Fruit fly (Drosophila melanogaster) whole organism, embryonic: ENCODE measurements around the gene Sf3b3.

ENCODE experiments used
- Atf6 ChIP-seq: fragments of 200-800 bp; sonication (Bioruptor generic); IDR thresholded peaks from 2 replicates; pipeline ENCODE4 v1.3.6; 2022; ENCODE audit warnings: missing biosample characterization, missing genetic modification characterization
- BtbVII ChIP-seq: fragments of 200-800 bp; sonication (Bioruptor generic); optimal IDR thresholded peaks from 3 replicates; lab custom pipeline; 2017; ENCODE audit warnings: missing biosample characterization, mild to moderate bottlenecking, missing genetic modification characterization
- CG10979 ChIP-seq: fragments of 200-800 bp; sonication (Bioruptor generic); optimal IDR thresholded peaks from 2 replicates; lab custom pipeline; 2018; ENCODE audit warnings: missing biosample characterization, mild to moderate bottlenecking, missing genetic modification characterization, moderate library complexity
- CG11504 ChIP-seq: fragments of 200-800 bp; sonication (Bioruptor generic); optimal IDR thresholded peaks from 3 replicates; lab custom pipeline; 2019; ENCODE audit warnings: missing biosample characterization, mild to moderate bottlenecking, missing genetic modification characterization, moderate library complexity
- CG11695 ChIP-seq: fragments of 200-800 bp; sonication (Bioruptor generic); IDR thresholded peaks from 3 replicates; pipeline ENCODE4 v1.3.6; 2022; ENCODE audit warnings: missing biosample characterization, missing genetic modification characterization
- CG1233 ChIP-seq: fragments of 200-800 bp; sonication (Bioruptor generic); optimal IDR thresholded peaks from 4 replicates; lab custom pipeline; 2018; ENCODE audit warnings: missing biosample characterization, mild to moderate bottlenecking, missing genetic modification characterization
- CG13424 ChIP-seq: fragments of 200-800 bp; sonication (Bioruptor generic); optimal IDR thresholded peaks from 2 replicates; lab custom pipeline; 2019; ENCODE audit warnings: missing biosample characterization, mild to moderate bottlenecking, missing genetic modification characterization, moderate library complexity
- CG13624 ChIP-seq: fragments of 200-800 bp; sonication (Bioruptor generic); optimal IDR thresholded peaks from 2 replicates; lab custom pipeline; 2016; ENCODE audit warnings: missing biosample characterization, missing genetic modification characterization
- CG13894 ChIP-seq: fragments of 200-800 bp; sonication (Bioruptor generic); optimal IDR thresholded peaks from 3 replicates; lab custom pipeline; 2018; ENCODE audit warnings: missing biosample characterization, mild to moderate bottlenecking, missing genetic modification characterization, moderate library complexity
- CG14710 ChIP-seq: fragments of 200-800 bp; sonication (Bioruptor generic); optimal IDR thresholded peaks from 3 replicates; lab custom pipeline; 2019; ENCODE audit warnings: missing biosample characterization, mild to moderate bottlenecking, missing genetic modification characterization, moderate library complexity
- CG1529 ChIP-seq: fragments of 200-800 bp; sonication (Bioruptor generic); optimal IDR thresholded peaks from 3 replicates; lab custom pipeline; 2018; ENCODE audit warnings: missing biosample characterization, missing genetic modification characterization
- CG1602 ChIP-seq: fragments of 200-800 bp; sonication (Bioruptor generic); optimal IDR thresholded peaks from 3 replicates; lab custom pipeline; 2016; ENCODE audit warnings: missing biosample characterization, missing genetic modification characterization
- CG1603 ChIP-seq: fragments of 200-800 bp; sonication (Bioruptor generic); optimal IDR thresholded peaks from 2 replicates; lab custom pipeline; 2019; ENCODE audit warnings: missing biosample characterization, mild to moderate bottlenecking, missing genetic modification characterization, moderate library complexity
- CG16779 ChIP-seq: fragments of 200-800 bp; sonication (Bioruptor generic); IDR thresholded peaks from 2 replicates; pipeline ENCODE4 v1.3.6; 2022; ENCODE audit warnings: missing biosample characterization, missing genetic modification characterization
- CG17359 ChIP-seq: fragments of 200-800 bp; sonication (Bioruptor generic); optimal IDR thresholded peaks from 3 replicates; lab custom pipeline; 2018; ENCODE audit warnings: missing biosample characterization, mild to moderate bottlenecking, missing genetic modification characterization, moderate library complexity
- CG17829 ChIP-seq: fragments of 200-800 bp; optimal IDR thresholded peaks from 2 replicates; lab custom pipeline; 2019; ENCODE audit warnings: missing biosample characterization, mild to moderate bottlenecking, missing genetic modification characterization, moderate library complexity
- CG18764 ChIP-seq: fragments of 200-800 bp; sonication (Bioruptor generic); optimal IDR thresholded peaks from 3 replicates; lab custom pipeline; 2016; ENCODE audit warnings: missing biosample characterization, missing genetic modification characterization
- CG2116 ChIP-seq: fragments of 200-800 bp; sonication (Bioruptor generic); optimal IDR thresholded peaks from 3 replicates; lab custom pipeline; 2018; ENCODE audit warnings: missing biosample characterization, mild to moderate bottlenecking, missing genetic modification characterization
- CG32532 ChIP-seq: fragments of 200-800 bp; sonication (Bioruptor generic); IDR thresholded peaks from 2 replicates; pipeline ENCODE4 v1.3.6; 2022; ENCODE audit warnings: missing biosample characterization, missing genetic modification characterization
- CG3407 ChIP-seq: fragments of 200-800 bp; sonication (Bioruptor generic); optimal IDR thresholded peaks from 2 replicates; lab custom pipeline; 2018; ENCODE audit warnings: missing biosample characterization, mild to moderate bottlenecking, missing genetic modification characterization
- CG4282 ChIP-seq: fragments of 200-800 bp; sonication (Bioruptor generic); optimal IDR thresholded peaks from 2 replicates; lab custom pipeline; 2016; ENCODE audit warnings: missing biosample characterization, missing genetic modification characterization
- CG4404 ChIP-seq: fragments of 200-800 bp; sonication (Bioruptor generic); IDR thresholded peaks from 2 replicates; pipeline ENCODE4 v1.3.6; 2022; ENCODE audit warnings: missing biosample characterization, missing genetic modification characterization
- CG6683 ChIP-seq: fragments of 200-800 bp; sonication (Bioruptor generic); optimal IDR thresholded peaks from 2 replicates; lab custom pipeline; 2017; ENCODE audit warnings: missing biosample characterization, mild to moderate bottlenecking, missing genetic modification characterization, missing genetic modification reagents
- CG7963 ChIP-seq: fragments of 200-800 bp; sonication (Bioruptor generic); IDR thresholded peaks from 3 replicates; pipeline ENCODE4 v1.3.6; 2022; ENCODE audit warnings: missing biosample characterization, missing genetic modification characterization; ENCODE audit not compliant: partially characterized antibody
- CG8388 ChIP-seq: fragments of 200-800 bp; sonication (Bioruptor generic); optimal IDR thresholded peaks from 2 replicates; lab custom pipeline; 2019; ENCODE audit warnings: missing biosample characterization, mild to moderate bottlenecking, missing genetic modification characterization, moderate library complexity
- CG9727 ChIP-seq: fragments of 200-800 bp; sonication (Bioruptor generic); optimal IDR thresholded peaks from 3 replicates; lab custom pipeline; 2017; ENCODE audit warnings: missing biosample characterization, mild to moderate bottlenecking, missing genetic modification characterization
- CG9932 ChIP-seq: fragments of 200-800 bp; sonication (Bioruptor generic); IDR thresholded peaks from 2 replicates; pipeline ENCODE4 v1.3.6; 2022; ENCODE audit warnings: missing biosample characterization, missing genetic modification characterization
- Drgx ChIP-seq: fragments of 200-800 bp; sonication (Bioruptor generic); IDR thresholded peaks from 2 replicates; pipeline ENCODE4 v1.3.6; 2022; ENCODE audit warnings: missing biosample characterization, missing genetic modification characterization
- Eip74EF ChIP-seq, 2 experiments: fragments of 200-800 bp in 1 of 2; fragments of >200 bp in 1 of 2; sonication (Bioruptor generic) in 1 of 2; optimal IDR thresholded peaks; 2 replicates each; lab custom pipeline; 2017 to 2019; ENCODE audit warnings: missing biosample characterization in 2 of 2, missing genetic modification characterization in 2 of 2, mild to moderate bottlenecking in 1 of 2, moderate library complexity in 1 of 2
- HHEX ChIP-seq: fragments of 200-800 bp; sonication (Bioruptor generic); optimal IDR thresholded peaks from 3 replicates; lab custom pipeline; 2017; ENCODE audit warnings: missing biosample characterization, mild to moderate bottlenecking, missing genetic modification characterization, missing genetic modification reagents
- HLHmδ ChIP-seq: fragments of 200-800 bp; sonication (Bioruptor generic); optimal IDR thresholded peaks from 2 replicates; lab custom pipeline; 2018; ENCODE audit warnings: missing biosample characterization, mild to moderate bottlenecking, missing genetic modification characterization, moderate library complexity
- Hsf ChIP-seq: fragments of 200-800 bp; sonication (Bioruptor generic); optimal IDR thresholded peaks from 3 replicates; lab custom pipeline; 2016; ENCODE audit warnings: missing biosample characterization, missing genetic modification characterization
- MBD-R2 ChIP-seq: fragments of 200-800 bp; sonication (Bioruptor generic); IDR thresholded peaks from 2 replicates; pipeline ENCODE4 v1.3.6; 2022; ENCODE audit warnings: missing biosample characterization, missing genetic modification characterization
- MESR4 ChIP-seq: fragments of 200-800 bp; sonication (Bioruptor generic); optimal IDR thresholded peaks from 2 replicates; lab custom pipeline; 2018; ENCODE audit warnings: missing biosample characterization, mild to moderate bottlenecking, missing genetic modification characterization, moderate library complexity
- NfI ChIP-seq: fragments of 200-800 bp; sonication (Bioruptor generic); optimal IDR thresholded peaks from 3 replicates; lab custom pipeline; 2018; ENCODE audit warnings: missing biosample characterization, mild to moderate bottlenecking, missing genetic modification characterization, moderate library complexity
- Oaz ChIP-seq: fragments of 200-800 bp; sonication (Bioruptor generic); IDR thresholded peaks from 2 replicates; pipeline ENCODE4 v1.3.6; 2022; ENCODE audit warnings: missing biosample characterization, missing genetic modification characterization
- Optix ChIP-seq: fragments of 200-800 bp; sonication (Bioruptor generic); IDR thresholded peaks from 3 replicates; pipeline ENCODE4 v1.3.6; 2022; ENCODE audit warnings: missing biosample characterization, missing genetic modification characterization
- Ptx1 ChIP-seq: fragments of 200-800 bp; sonication (Bioruptor generic); IDR thresholded peaks from 2 replicates; pipeline ENCODE4 v1.3.6; 2022; ENCODE audit warnings: missing biosample characterization, missing genetic modification characterization
- Tbp ChIP-seq: fragments of >200 bp; optimal IDR thresholded peaks from 2 replicates; lab custom pipeline; 2018; ENCODE audit warnings: missing biosample characterization, missing genetic modification characterization
- cato ChIP-seq: fragments of 200-800 bp; sonication (Bioruptor generic); optimal IDR thresholded peaks from 2 replicates; lab custom pipeline; 2016; ENCODE audit warnings: missing biosample characterization, missing genetic modification characterization, borderline replicate concordance
- dysf ChIP-seq: fragments of 200-800 bp; sonication (Bioruptor generic); IDR thresholded peaks from 3 replicates; pipeline ENCODE4 v1.3.6; 2022; ENCODE audit warnings: missing biosample characterization, missing genetic modification characterization
- her ChIP-seq: fragments of 200-800 bp; sonication (Bioruptor generic); optimal IDR thresholded peaks from 2 replicates; lab custom pipeline; 2016; ENCODE audit warnings: missing biosample characterization, missing genetic modification characterization
- inv ChIP-seq: fragments of 200-800 bp; sonication (Bioruptor generic); IDR thresholded peaks from 2 replicates; pipeline ENCODE4 v1.3.6; 2022; ENCODE audit warnings: missing biosample characterization, missing genetic modification characterization; ENCODE audit not compliant: partially characterized antibody
- luna ChIP-seq: fragments of 200-800 bp; sonication (Bioruptor generic); optimal IDR thresholded peaks from 2 replicates; lab custom pipeline; 2016; ENCODE audit warnings: missing biosample characterization, missing genetic modification characterization
- nom ChIP-seq: fragments of 200-800 bp; sonication (Bioruptor generic); optimal IDR thresholded peaks from 2 replicates; lab custom pipeline; 2017; ENCODE audit warnings: missing biosample characterization, missing genetic modification characterization, mild to moderate bottlenecking, moderate library complexity, missing genetic modification reagents
- psq ChIP-seq: fragments of 200-800 bp; sonication (Bioruptor generic); optimal IDR thresholded peaks from 2 replicates; lab custom pipeline; 2017; ENCODE audit warnings: missing biosample characterization, missing genetic modification characterization
- seq ChIP-seq: fragments of 200-800 bp; sonication (Bioruptor generic); IDR thresholded peaks from 2 replicates; pipeline ENCODE4 v1.3.6; 2022; ENCODE audit warnings: missing biosample characterization, missing genetic modification characterization
- stwl ChIP-seq: fragments of 200-800 bp; sonication (Bioruptor generic); optimal IDR thresholded peaks from 3 replicates; lab custom pipeline; 2018; ENCODE audit warnings: missing biosample characterization, mild to moderate bottlenecking, missing genetic modification characterization, moderate library complexity
- tio ChIP-seq: fragments of 200-800 bp; sonication (Bioruptor generic); optimal IDR thresholded peaks from 2 replicates; lab custom pipeline; 2017; ENCODE audit warnings: missing biosample characterization, missing genetic modification characterization, inconsistent platforms
- trem ChIP-seq: fragments of 200-800 bp; optimal IDR thresholded peaks from 3 replicates; lab custom pipeline; 2019; ENCODE audit warnings: missing biosample characterization, mild to moderate bottlenecking, missing genetic modification characterization, moderate library complexity

The Sf3b3 gene

DNA sequence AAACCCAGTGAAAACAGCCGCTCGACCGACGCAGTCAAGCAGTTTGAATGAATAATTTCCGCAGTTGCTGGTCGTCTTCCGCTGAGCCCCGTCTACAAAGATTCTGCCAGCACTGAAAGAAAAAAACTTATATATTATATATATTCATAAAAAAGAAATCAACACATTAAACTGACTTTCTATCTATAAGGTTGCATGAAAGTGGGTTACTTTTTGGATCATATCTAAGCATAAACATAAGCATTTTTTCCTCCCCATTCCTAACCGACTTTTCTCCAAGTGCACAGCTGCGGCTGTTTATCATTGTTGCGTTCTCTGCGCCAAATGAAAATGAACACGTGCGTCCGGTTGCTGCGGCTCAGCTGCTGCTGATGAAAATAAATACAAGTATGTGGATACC is 12.9 kb downstream of the Sf3b3 start (continued):
- TF ChIP-seq CG17359 (peak; percentile 86), CG18764 (GFP tag; lab: Kevin White, UChicago) (peak; percentile 46), inv (GFP tag; lab: Robert Waterston, UW) (no peak), CG1603 (tag; lab: Kevin White, UChicago) (peak; percentile 54), CG17829 (peak; percentile 69), CG7963 (no peak), CG1602 (GFP tag; lab: Kevin White, UChicago) (peak; percentile 51), Atf6 (GFP tag; lab: Robert Waterston, UW) (peak; percentile 68; the same call in 1 of the 2 replicates), nom (GFP tag; lab: Kevin White, UChicago) (peak; percentile 49), psq (peak; percentile 20), Eip74EF (GFP tag; optimal IDR thresholded peaks at IDR 0.05; lab: Kevin White, UChicago) (peak in 1 of 2 experiments; percentile 65), MESR4 (GFP tag; lab: Kevin White, UChicago) (no peak), CG4282 (GFP tag; lab: Kevin White, UChicago) (no peak), HLHmδ (GFP tag; lab: Kevin White, UChicago) (no peak), tio (GFP tag; lab: Kevin White, UChicago) (peak; percentile 53), CG6683 (GFP tag; lab: Kevin White, UChicago) (peak; percentile 55), NfI (GFP tag; lab: Kevin White, UChicago) (peak; percentile 50), BtbVII (peak; percentile 43), CG11504 (tag; lab: Kevin White, UChicago) (peak; percentile 88), CG4404 (GFP tag; lab: Robert Waterston, UW) (peak; percentile 28; the same call in 1 of the 2 replicates), CG13424 (tag; lab: Kevin White, UChicago) (peak; percentile 74), Ptx1 (GFP tag; lab: Robert Waterston, UW) (peak; percentile 79), stwl (no peak), CG14710 (tag; lab: Kevin White, UChicago) (peak; percentile 53), CG11695 (GFP tag; lab: Robert Waterston, UW) (peak; percentile 62; the same call in 1 of the 3 replicates), Optix (GFP tag; lab: Robert Waterston, UW) (peak; percentile 79), CG9727 (GFP tag; lab: Kevin White, UChicago) (peak; percentile 49), CG32532 (GFP tag; lab: Robert Waterston, UW) (peak; percentile 73), CG1529 (GFP tag; lab: Kevin White, UChicago) (peak; percentile 60), CG10979 (tag; lab: Kevin White, UChicago) (peak; percentile 74), Drgx (GFP tag; lab: Robert Waterston, UW) (peak; percentile 90), CG13894 (no peak), MBD-R2 (GFP tag; lab: Robert Waterston, UW) (peak; percentile 38; the same call in 1 of the 2 replicates), luna (GFP tag; lab: Kevin White, UChicago) (no peak), Hsf (peak; percentile 20), seq (GFP tag; lab: Robert Waterston, UW) (peak; percentile 84), CG9932 (GFP tag; lab: Robert Waterston, UW) (peak; percentile 44; the same call in 1 of the 2 replicates), CG1233 (GFP tag; lab: Kevin White, UChicago) (peak; percentile 50), trem (peak; percentile 31), cato (GFP tag; lab: Kevin White, UChicago) (peak; percentile 54), her (GFP tag; lab: Kevin White, UChicago) (peak; percentile 23), CG8388 (GFP tag; lab: Kevin White, UChicago) (peak; percentile 74), Tbp (GFP tag; lab: Kevin White, UChicago) (no peak), CG16779 (GFP tag; lab: Robert Waterston, UW) (no peak), Oaz (peak; percentile 52; the same call in 1 of the 2 replicates), HHEX (GFP tag; lab: Kevin White, UChicago) (peak; percentile 64), CG3407 (peak; percentile 63), CG13624 (no peak), CG2116 (peak; percentile 6), dysf (peak; percentile 85)
